Fruit fly (Drosophila melanogaster) S2 (cell line): ENCODE results near the gene CG16985.

ENCODE experiments used
- CG8478 ChIP-seq: fragments of >200 bp; optimal IDR thresholded peaks from 2 replicates; lab custom pipeline; 2018
- CTCF ChIP-seq, 2 experiments: fragments of >200 bp; optimal IDR thresholded peaks; 2 replicates each; lab custom pipeline; 2018

- TF ChIP-seq CTCF (optimal IDR thresholded peaks at IDR 0.05; lab: Kevin White, UChicago) (no peak), CG8478 (no peak)
These were observed 1.0 kb downstream of the CG16985 start, which contains the start of gene CG16986 for dm6 chr3L:2600144-2600543.
